Fruit fly (Drosophila melanogaster) whole organism, embryonic: ENCODE data around the gene CG5515.

Experiments used
- B-H2 ChIP-seq: fragments of 200-800 bp; sonication (Bioruptor generic); optimal IDR thresholded peaks from 2 replicates; lab custom pipeline; 2018; ENCODE audit warnings: missing biosample characterization, mild to moderate bottlenecking, missing genetic modification characterization
- Blimp-1 ChIP-seq: fragments of 200-800 bp; sonication (Bioruptor generic); optimal IDR thresholded peaks from 3 replicates; lab custom pipeline; 2018; ENCODE audit warnings: missing biosample characterization, missing genetic modification characterization, mild to moderate bottlenecking, moderate library complexity, missing genetic modification reagents
- CG14667 ChIP-seq: fragments of 200-800 bp; sonication (Bioruptor generic); IDR thresholded peaks from 2 replicates; pipeline ENCODE4 v1.3.6; 2022; ENCODE audit warnings: missing biosample characterization, missing genetic modification characterization
- D ChIP-seq, 2 experiments: fragments of 200-800 bp in 1 of 2; fragments of >200 bp in 1 of 2; sonication (Bioruptor generic) in 1 of 2; optimal IDR thresholded peaks; 2 replicates in 1 of 2; 3 replicates in 1 of 2; lab custom pipeline; 2017; ENCODE audit warnings: mild to moderate bottlenecking in 1 of 2, missing biosample characterization in 1 of 2, missing genetic modification characterization in 1 of 2, missing genetic modification reagents in 1 of 2
- dm ChIP-seq: fragments of 200-800 bp; sonication (Bioruptor generic); optimal IDR thresholded peaks from 3 replicates; lab custom pipeline; 2016; ENCODE audit warnings: missing biosample characterization, missing genetic modification characterization
- lilli ChIP-seq: fragments of 200-800 bp; sonication (Bioruptor generic); optimal IDR thresholded peaks from 3 replicates; lab custom pipeline; 2016; ENCODE audit warnings: missing biosample characterization, missing genetic modification characterization

dm6 chr3R:24193373-24193879, 4.7 kb upstream of the CG5515 start, which contains the start of the genes SMC6 and CG6204:
- TF ChIP-seq B-H2 (peak; percentile 95), Blimp-1 (peak; percentile 90), D (optimal IDR thresholded peaks at IDR 0.05; lab: Kevin White, UChicago) (no peak), D (GFP tag; optimal IDR thresholded peaks at IDR 0.05; lab: Kevin White, UChicago) (peak; percentile 80), CG14667 (GFP tag; lab: Robert Waterston, UW) (peak; percentile 90), dm (GFP tag; lab: Kevin White, UChicago) (peak; percentile 61), lilli (GFP tag; lab: Kevin White, UChicago) (peak; percentile 95)
